Fruit fly (Drosophila melanogaster) ovary, adult (tissue): Measurements from ENCODE around the gene Usp12-46.

ENCODE experiments used
- CG17801 ChIP-seq: fragments of 200-800 bp; optimal IDR thresholded peaks from 2 replicates; lab custom pipeline; 2019; ENCODE audit warnings: missing biosample characterization, mild to moderate bottlenecking, missing genetic modification characterization, moderate library complexity; ENCODE audit not compliant: partially characterized antibody

Usp12-46 gene

DNA sequence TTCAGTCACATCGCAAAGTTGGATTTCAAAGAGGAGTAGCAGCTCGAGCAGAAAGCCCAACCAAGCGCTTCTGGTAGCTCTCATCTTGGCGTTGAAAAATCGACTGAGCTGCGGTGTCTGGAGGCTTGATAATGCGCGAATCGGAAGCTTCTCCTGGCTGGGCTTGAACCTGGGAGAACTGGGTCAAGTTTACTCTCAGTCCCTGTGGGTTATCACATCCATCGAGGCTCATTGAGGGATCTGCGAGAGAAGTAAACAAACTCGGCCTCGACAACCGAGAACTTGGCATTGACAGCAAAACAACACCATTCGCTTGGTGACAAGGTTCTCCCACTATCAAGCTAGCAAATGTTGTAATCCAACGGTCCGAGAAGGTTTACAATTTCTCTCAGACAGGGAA lies 10.3 kb downstream of the Usp12-46 start, which contains the start of gene Nepl13:
Gene Nepl13, minus strand, starts transcription at position 89 of the 400 bp plus-strand sequence.
- TF ChIP-seq CG17801, result no peak

DNA sequence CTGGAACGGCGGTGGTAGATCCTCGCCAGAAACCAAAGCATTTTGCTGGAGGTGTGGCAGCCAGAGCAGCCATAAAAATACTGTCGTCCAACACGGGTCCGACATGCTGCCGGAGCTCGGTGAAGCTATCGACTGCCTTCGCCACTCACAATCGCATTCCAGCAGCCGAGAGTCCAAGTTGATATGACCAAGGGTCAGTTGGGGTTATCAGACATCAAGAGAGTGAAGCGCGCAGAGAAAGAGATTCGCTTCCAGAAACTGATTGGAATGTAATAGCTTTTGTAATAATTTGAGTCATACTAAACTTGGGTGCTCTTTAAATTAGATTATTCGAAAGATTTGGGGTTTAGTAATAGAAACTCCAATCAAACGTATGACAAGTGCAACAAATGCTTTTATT lies 12.9 kb downstream of the Usp12-46 start, which contains the start of gene Nepl14:
Gene Nepl14, minus strand, starts transcription at position 125 of the 400 bp plus-strand sequence.
- no peak for TF ChIP-seq CG17801

DNA sequence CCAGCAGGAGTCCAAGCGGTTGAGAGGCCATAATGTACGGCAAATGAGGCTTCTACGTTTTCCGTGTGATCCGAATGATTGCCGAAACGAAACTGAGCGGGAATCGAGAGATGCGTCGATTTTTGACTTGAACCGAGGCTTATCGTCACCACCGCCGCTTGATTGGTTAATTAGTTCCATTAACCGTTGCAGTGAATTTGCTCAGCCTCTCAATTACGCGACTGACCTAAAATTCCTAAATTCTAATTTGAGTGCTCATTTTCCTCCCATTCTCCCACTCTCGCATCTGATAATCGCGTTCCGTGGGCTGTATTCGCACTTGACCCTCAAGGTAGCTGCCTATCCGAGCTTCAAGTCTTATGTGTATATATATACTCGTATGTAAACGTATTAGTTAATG lies 15.4 kb downstream of the Usp12-46 start, which contains the start of gene Nepl15:
Gene Nepl15, minus strand, starts transcription at position 101 of the 400 bp plus-strand sequence.
- no peak for TF ChIP-seq CG17801

DNA sequence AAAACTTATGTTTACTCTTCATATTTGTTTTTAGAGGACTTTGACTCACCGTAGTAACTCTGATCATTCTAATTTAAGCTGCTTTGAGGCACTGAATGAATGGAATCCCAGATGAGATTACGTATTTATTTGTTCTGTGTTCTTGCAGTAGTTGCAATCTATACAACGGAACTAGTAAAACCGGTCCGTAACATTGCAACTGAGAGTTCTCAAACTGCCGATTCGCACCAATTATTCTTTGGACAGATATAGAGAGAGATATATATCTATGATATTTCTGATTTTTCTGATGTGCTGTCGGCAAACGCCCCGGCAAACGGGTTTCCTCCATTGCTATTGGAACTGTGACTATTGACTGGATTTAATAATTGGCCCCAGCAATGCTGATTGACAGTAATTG lies 16.9 kb downstream of the Usp12-46 start, which contains the start of gene CG13841:
Gene CG13841, minus strand, starts transcription at position 101 of the 400 bp plus-strand sequence.
- no peak for TF ChIP-seq CG17801

DNA sequence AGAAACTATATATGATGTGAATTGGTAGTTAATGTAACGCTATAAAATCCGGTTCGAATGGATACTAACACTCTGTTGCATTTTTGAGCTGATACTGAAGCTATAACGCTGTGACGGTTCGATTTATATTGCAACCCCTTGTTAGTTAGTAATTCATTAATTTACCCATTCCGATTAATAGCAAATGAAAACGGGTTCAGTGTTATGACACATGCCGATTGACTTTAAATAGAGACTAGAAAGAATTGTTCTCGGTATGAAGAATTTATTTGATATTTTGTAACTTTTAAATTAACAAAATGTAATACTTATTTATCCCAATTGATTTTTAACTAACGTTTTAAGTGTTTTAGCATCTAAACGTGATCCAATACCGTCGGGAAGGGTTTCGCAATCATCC lies 17.9 kb downstream of the Usp12-46 start, which contains the start of gene CG43091:
Gene CG43091, minus strand, starts transcription at position 101 of the 400 bp plus-strand sequence.
- no peak for TF ChIP-seq CG17801

DNA sequence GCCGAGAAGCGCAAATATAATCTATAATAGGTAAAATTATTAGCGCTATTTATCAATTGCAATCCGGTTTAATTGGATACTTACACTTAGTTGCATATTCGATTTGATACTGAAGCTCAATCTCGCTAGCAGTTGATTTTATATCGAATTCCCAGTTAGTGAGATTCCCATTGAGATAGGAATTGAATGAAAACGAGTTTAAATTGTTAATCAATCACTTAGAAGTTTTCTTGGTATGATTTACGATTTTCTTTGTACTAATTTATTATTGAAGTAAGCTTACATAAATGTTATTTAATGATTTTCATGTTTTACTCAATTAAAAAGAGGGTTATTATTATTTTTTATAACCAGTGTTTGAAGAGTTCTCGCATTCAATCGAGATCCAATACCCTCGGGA lies 18.9 kb downstream of the Usp12-46 start, which contains the start of gene CG43092:
Gene CG43092, minus strand, starts transcription at position 101 of the 400 bp plus-strand sequence.
- no peak for TF ChIP-seq CG17801

DNA sequence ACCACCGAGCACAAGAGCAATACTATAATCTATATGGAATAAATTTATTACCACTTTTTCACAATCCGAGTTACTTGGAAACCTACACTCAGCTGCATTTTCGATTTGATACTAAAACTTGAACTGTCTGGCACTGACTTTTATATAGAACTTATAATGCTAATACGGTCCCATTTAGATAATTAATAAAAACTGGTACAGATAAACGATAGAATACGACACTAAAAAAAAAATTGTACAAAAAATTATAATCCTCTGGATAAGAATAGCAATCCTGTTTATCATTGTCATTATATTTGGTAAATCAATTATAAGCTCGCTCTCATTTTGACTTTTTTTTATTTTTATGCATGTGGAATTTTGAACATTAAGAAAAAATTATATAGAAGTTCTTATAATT lies 19.5 kb downstream of the Usp12-46 start, which contains the start of gene CG43093:
Gene CG43093, minus strand, starts transcription at position 101 of the 400 bp plus-strand sequence.
- no peak for TF ChIP-seq CG17801

DNA sequence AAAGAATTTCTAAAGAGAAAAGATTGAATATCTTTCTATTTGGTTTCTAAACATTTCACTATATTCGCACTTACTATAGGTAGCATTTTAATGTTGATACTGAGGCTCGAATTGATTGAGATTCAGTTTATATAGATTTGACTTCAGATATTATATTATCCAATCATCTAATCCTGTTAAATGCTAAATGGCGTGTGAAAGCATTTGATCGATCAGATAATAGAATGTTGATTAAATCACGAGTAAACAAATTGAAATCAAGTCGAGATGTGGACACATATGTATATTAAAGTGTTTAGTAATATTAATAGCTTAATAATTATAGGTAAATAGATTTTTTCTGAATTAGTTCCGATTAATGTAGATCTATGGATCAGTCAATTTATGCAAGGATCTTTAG lies 20.2 kb downstream of the Usp12-46 start, which contains the start of gene CG43094:
Gene CG43094, minus strand, starts transcription at position 101 of the 400 bp plus-strand sequence.
- no peak for TF ChIP-seq CG17801

DNA sequence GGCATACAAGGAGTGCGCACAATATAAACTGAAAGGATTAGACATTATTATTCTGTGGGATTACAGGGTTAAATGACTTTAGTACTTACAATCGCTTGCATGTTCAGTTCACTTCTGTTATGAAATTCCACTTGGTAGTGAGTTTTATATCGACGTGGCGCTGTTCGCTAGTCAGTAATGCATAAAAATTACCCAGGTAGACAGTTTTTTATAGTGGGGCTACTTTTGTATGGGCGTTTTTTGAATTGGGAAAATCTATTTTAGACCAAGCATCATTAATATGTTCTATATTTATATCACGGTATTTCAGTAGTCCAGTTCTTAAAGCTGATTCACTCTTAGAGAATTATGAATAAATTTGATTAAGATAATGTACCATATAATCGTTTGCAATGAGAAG lies 21.0 kb downstream of the Usp12-46 start, which contains the start of gene CG43095:
Gene CG43095, minus strand, starts transcription at position 101 of the 400 bp plus-strand sequence.
- TF ChIP-seq CG17801, result no peak

DNA sequence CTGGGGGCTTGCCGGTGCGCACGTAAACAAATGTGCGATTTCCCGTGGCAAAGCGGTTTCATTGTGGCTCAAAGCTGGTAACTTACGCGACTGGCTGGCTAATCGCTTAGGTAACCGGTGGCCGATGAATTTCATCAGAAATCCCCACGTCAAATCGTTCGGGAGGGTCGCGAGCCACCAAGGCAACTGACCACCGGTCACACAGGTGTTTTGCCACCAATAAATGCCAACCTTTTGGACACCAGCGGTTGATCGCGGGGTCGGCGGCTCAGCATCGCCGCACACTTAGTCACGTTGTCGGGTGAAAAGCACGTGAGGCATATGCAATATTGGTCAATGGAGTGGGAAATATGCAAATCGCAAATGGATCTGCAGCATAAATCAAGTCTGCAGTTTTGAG lies 25.8 kb downstream of the Usp12-46 start:
- no peak for TF ChIP-seq CG17801

DNA sequence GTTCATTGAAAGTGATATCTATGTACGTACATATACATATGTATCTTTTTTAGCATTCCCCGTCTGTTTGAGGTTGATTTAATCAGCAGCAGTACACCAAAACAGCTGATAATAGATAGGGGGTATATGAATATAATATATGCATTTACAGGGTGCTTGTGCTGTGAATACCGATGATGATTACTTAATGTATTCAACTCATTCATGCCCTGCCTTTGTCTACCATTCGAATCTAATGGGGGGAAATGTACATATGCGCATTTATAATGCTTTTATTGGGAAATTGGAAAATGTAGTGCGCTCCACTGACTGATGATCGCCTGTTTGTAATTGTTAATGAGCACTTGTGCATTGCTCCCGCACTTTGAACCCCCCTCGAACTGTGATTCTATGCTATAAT lies 29.4 kb downstream of the Usp12-46 start:
- TF ChIP-seq CG17801, result no peak

DNA sequence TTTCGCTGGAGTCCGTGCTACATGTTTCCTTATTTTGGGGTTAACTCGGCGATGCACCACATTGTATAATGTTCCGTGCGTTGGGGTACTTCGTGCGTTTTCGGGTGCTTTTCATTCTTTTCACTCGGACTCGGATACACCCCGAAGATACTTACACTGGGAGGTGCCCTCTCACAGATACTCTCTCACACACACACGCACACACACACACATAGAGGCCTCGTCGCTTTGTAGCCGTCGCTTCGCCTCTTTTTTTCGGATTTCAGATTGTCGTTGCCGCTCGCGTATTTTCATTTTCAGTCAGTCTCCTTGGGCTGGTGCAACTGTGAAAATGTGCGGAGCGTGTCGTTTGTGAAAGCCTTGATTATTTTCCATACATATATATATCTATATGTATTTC lies 30.7 kb downstream of the Usp12-46 start:
- peak; percentile 75 for TF ChIP-seq CG17801

DNA sequence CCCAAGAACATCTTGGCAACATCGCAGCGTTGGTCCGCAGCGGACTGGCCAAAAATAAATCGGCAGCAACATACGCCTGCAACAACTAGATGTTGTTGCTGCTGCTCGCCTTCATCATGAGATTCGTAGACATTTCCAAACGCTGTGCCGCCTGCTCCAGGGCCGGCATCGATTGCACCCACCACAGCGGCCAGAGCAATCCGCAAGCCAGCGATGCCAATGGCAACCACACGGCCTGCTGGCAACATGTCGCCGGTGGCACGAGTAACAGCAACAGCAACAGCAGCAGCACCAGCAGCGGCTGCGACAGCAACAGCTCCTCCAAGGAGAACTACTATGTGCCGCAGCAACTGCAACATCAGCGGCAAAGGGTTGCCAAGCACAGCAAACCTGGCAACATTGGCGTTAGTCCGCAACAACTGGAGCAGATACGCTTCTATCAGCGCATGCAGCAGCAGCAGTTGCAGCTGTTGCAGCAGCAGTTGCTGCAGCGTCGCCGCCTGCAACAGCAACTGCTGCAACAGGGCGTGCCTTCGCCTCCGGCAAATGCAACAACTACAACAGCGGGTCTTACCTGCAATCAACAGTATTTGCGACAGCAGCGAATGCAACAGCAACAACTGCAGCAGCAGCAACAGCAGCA lies 34.1 kb downstream of the Usp12-46 start:
- TF ChIP-seq CG17801, result no peak

DNA sequence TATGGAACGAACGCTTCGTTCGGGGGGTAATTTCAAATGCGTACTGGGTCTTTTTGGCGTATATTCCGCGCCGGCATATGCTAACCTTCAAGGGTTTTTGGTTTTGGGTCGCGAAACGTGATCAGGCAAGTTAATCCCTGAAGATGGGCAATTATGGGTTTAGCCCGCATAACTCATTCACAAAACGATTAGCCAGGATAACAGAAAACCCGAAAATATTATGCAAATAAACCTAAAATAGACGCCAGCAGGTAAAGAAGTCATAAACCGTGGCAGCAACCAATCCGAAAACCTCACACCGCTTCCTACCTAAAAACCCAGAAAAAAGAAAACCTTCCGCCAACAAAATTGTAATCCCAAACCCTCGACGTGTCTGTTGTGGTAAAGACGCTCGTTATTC lies 38.4 kb downstream of the Usp12-46 start:
- no peak for TF ChIP-seq CG17801

DNA sequence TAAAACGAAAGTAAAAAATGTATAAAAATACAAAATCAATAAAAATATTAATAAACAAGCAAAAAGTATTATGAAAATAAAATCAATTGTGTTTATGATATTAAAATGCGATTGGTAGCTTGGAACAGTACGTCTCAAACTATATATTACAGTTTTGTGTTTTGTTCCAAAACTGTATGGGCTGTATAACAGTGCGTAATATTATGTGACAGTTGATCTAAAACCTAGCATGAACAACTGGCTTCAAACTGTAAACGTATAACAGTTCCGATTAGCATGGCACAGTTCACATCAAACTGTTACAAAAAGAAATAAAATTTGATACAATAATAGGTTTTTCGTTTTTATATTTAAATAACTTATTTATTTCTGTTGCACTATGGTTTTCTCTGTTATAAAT lies 43.3 kb downstream of the Usp12-46 start:
- TF ChIP-seq CG17801, result no peak

DNA sequence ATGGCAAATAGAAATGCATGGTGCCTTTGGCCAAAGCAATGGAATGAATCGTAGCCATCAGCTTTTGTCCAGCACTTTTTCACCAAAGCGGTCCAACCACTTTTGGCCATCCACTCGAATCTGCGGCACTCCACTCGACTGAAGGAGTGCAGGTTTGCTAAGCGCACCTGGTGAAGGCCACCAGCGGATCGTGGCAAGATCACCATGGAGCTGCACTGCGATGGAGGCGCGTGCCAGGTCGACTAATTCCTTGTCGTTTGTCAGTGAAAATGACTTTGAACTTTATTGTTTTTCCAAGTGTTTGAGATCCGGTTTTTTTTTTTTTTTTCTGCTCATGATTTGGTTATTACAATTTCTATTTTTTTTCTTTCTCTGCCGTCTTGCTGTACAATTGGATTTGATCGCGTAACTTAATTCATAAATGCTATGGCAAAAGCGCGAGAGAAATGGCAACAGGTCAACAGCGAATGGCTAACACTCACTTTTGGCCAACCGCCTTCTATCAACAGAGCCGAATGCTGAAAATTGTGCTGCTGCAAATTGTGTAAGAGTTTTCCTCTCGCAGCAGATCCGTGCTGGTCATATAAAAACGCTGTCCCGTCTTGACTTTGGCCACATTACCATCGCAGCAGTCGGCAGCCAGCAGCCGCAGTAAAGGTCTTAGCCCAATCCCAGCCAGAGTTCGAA lies 53.1 kb downstream of the Usp12-46 start, which contains the start of gene CG7031:
Gene CG7031, plus strand, starts transcription at position 637 of the 687 bp plus-strand sequence.
- no peak for TF ChIP-seq CG17801

DNA sequence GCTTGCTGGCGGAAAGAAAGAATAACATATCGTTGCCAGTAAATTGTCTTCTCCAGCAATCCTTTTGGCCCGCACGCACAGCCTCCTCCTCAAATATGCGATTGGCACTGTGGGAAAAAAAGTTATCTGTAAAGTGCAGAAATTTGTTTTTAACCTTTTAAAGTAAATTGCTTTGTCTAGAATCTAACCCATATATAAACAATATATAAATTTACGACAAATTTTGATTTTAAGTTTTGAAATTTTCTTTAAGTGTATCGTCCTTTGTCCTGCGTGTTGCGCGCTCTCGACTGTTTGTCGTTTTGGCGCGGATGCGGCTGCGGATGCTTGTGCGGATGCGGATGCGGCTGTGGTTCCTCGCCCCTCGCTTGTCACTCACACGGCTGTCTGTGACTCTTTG lies 56.4 kb downstream of the Usp12-46 start:
- TF ChIP-seq CG17801, result no peak
